Fruit fly (Drosophila melanogaster): Measurements from ENCODE around the gene spas.

- no peak for TF ChIP-seq CG8478 (optimal IDR thresholded peaks at IDR 0.05)
- TF ChIP-seq CTCF (optimal IDR thresholded peaks at IDR 0.05): no peak
These were observed 53.6 kb downstream of the spas start for dm6 chr3R:24091653-24092052.

Data from S2 (cell line).